Worm (Caenorhabditis elegans): ENCODE measurements around the gene srlf-9.

The srlf-9 gene

DNA sequence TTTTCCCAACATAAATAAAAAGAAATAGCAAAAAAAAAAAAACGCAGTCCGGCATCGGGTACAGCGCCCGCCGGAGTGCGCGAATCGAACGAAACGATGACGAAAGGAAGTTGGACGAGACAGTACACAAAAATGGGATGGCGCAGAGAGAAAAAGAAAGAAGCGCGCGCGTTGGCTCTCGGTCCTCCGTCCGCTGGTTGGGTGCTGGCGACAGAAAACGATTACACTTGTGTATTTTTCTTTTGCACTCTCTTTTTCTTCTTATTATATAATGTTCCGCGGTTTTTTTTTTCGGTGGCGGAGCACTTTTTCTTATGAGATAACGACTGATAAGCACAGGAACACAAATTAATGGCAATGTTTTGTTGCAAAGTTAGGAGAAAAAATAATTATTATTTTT, 24.3 kb downstream of the srlf-9 start:
- TF ChIP-seq blmp-1 (tag; optimal IDR thresholded peaks at IDR 0.05): no peak
- TF ChIP-seq drap-1 (GFP tag; optimal IDR thresholded peaks at IDR 0.05): no peak
- TF ChIP-seq tbx-8 (GFP tag; optimal IDR thresholded peaks at IDR 0.05): no peak
- no peak for TF ChIP-seq hlh-1 (tag; optimal IDR thresholded peaks at IDR 0.05)
- no peak for TF ChIP-seq elt-3 (tag; optimal IDR thresholded peaks at IDR 0.05)
- TF ChIP-seq lin-13 (tag; optimal IDR thresholded peaks at IDR 0.05): no peak
- no peak for TF ChIP-seq nhr-76 (tag; optimal IDR thresholded peaks at IDR 0.05)
- TF ChIP-seq unc-62 (GFP tag; optimal IDR thresholded peaks at IDR 0.05): no peak

DNA sequence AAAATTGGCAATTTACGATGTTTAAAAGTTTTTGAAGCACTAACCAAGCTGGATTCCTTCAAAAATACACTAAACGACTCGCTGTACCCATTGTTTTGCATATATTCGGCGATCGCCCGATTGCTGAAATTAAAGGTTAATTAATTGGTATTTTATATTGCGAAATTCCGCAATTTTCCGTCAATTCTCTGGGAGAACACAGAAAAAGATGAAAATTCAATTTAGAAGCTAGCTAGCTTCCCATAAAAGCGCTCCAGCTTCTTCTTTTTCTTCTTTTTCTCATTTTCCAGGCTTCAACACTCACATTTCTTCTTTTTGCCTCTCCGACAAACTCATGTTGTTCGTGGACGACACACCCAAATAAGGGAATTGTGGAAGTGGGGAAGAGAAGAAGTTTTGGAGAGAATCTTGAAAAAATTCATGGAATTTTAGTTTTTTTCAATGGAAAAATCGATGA, 25.2 kb downstream of the srlf-9 start, which contains the start of gene lis-1:
TSS of gene lis-1 (minus strand) at position 407 of the 457 bp plus-strand sequence.
- TF ChIP-seq ztf-11 (tag; optimal IDR thresholded peaks at IDR 0.05) (no peak), ces-1 (GFP tag; optimal IDR thresholded peaks at IDR 0.05) (peak; percentile 87)

DNA sequence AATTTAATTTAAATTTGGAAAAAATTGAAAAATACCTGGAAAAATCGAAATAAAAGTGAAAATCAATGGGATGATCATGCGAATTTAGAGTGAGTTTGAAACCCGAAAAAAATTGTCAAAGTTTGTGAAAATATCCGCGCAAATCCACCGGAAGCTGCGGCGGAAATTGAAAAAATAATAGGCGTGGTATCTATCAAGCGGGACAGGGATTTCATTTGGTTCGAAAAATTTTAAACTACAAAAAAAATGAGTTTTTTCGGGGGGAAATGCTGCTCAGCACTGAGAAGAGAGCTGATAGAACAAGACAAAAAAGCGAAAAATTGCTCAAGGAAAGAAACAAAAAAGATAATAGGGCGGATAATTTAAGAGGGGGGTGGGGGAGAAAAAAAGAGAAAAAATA, 30.6 kb downstream of the srlf-9 start, which contains the start of gene T03F6.9:
TSS of gene T03F6.9 (minus strand) at position 101 of the 400 bp plus-strand sequence.
- no peak for TF ChIP-seq nhr-12 (tag; optimal IDR thresholded peaks at IDR 0.05)

DNA sequence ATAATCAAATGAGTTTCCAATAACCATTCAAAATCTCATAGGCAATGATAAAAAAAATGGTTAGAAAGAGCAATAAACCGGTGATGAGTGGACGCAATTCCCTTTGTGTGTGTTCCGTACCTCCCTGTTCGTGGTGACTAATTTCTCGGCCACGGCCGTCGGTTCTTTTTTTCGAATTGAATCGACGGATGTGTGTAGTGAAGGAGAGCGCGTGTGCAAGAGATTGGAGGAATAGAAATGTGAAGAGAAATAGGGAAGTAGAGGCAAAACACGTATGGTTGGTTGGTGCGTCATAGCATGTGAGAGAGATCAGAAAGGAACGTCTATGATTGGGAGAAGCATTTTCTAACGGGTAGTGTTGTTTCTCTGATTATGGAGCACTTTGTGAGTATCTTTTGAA, 41.7 kb downstream of the srlf-9 start:
- TF ChIP-seq cnd-1 (tag; optimal IDR thresholded peaks at IDR 0.05): no peak
- peak; percentile 45 for TF ChIP-seq mep-1 (tag; optimal IDR thresholded peaks at IDR 0.05)
- TF ChIP-seq ceh-43 (GFP tag; optimal IDR thresholded peaks at IDR 0.05): no peak
- no peak for TF ChIP-seq tbx-8 (GFP tag; optimal IDR thresholded peaks at IDR 0.05)
- peak; percentile 29 for TF ChIP-seq ces-1 (GFP tag; optimal IDR thresholded peaks at IDR 0.05)
- no peak for TF ChIP-seq elt-1 (tag; optimal IDR thresholded peaks at IDR 0.05; ENCODE audit: borderline replicate concordance, insufficient read depth)
- TF ChIP-seq unc-120 (tag; optimal IDR thresholded peaks at IDR 0.05; ENCODE audit: poor library complexity, severe bottlenecking): peak; percentile 29
- no peak for TF ChIP-seq unc-62 (GFP tag; optimal IDR thresholded peaks at IDR 0.05)

DNA sequence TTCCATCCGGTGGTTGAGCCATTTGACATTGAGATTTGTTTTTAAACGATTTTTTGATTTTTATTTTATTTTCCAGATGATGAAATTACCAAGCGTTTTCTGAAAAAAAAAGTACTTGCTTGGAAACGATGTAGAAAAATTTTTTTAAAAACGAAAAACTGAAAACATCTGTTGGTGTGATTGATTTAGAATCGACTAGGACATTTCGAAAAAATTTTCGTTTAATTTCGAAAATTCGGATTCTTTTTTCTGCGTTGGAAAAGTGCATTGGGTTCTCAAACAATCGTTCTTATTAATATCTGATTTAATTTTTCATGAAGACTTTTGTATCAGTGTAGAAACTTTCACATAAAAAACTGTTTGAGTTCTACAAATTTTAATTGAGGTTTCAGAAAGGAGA, 42.3 kb downstream of the srlf-9 start, which contains the start of gene F53A2.9:
TSS of gene F53A2.9 (minus strand) at position 101 of the 400 bp plus-strand sequence.
- TF ChIP-seq elt-3 (tag; optimal IDR thresholded peaks at IDR 0.05) (no peak), ceh-39 (tag; optimal IDR thresholded peaks at IDR 0.05) (no peak), sptf-1 (tag; optimal IDR thresholded peaks at IDR 0.05) (no peak), zip-8 (tag; optimal IDR thresholded peaks at IDR 0.05) (no peak), cnd-1 (tag; optimal IDR thresholded peaks at IDR 0.05) (no peak), M03D4.4 (tag; optimal IDR thresholded peaks at IDR 0.05) (no peak), unc-120 (tag; optimal IDR thresholded peaks at IDR 0.05; ENCODE audit: poor library complexity, severe bottlenecking) (no peak), hlh-1 (tag; optimal IDR thresholded peaks at IDR 0.05) (no peak), mep-1 (tag; optimal IDR thresholded peaks at IDR 0.05) (no peak), unc-62 (GFP tag; optimal IDR thresholded peaks at IDR 0.05) (no peak)

DNA sequence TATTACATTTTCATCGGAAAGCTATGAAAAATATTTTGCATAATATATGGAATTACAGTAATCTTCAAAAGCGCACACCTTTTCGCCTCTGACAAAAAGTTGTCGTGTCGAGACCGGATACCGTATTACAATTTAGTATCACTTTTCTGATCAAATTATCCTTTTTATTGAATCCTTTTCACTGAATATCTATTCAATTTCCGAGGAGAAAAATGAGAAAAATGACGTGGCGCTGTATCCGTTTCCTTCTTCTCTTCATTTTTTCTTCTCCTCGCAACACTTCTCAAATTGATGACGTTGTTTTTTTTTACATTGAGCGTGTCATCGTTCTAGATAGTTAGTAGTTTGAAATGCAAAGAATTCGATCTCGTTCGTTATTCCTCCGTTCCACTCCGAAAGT, 50.6 kb downstream of the srlf-9 start:
- TF ChIP-seq nhr-2 (tag; optimal IDR thresholded peaks at IDR 0.05): no peak
- TF ChIP-seq ham-2 (GFP tag; optimal IDR thresholded peaks at IDR 0.05): no peak
- TF ChIP-seq ces-1 (GFP tag; optimal IDR thresholded peaks at IDR 0.05): peak; percentile 26
- no peak for TF ChIP-seq zip-8 (tag; optimal IDR thresholded peaks at IDR 0.05)
- no peak for TF ChIP-seq tbx-8 (GFP tag; optimal IDR thresholded peaks at IDR 0.05)
- TF ChIP-seq unc-62 (GFP tag; optimal IDR thresholded peaks at IDR 0.05): no peak
- no peak for TF ChIP-seq nhr-76 (tag; optimal IDR thresholded peaks at IDR 0.05)
- no peak for TF ChIP-seq M03D4.4 (tag; optimal IDR thresholded peaks at IDR 0.05)
